Fruit fly (Drosophila melanogaster) whole organism, embryonic: ENCODE results near the gene CG5790.
A peak's percentile ranks its signal among the peaks of the same experiment; 100 is the strongest.

ENCODE experiments used
- Abd-B ChIP-seq: fragments of 200-800 bp; sonication (Bioruptor generic); optimal IDR thresholded peaks from 2 replicates; lab custom pipeline; 2018; ENCODE audit warnings: missing biosample characterization, mild to moderate bottlenecking, missing genetic modification characterization, moderate library complexity
- Asciz ChIP-seq: fragments of 200-800 bp; sonication (Bioruptor generic); optimal IDR thresholded peaks from 2 replicates; lab custom pipeline; 2017; ENCODE audit warnings: missing biosample characterization, mild to moderate bottlenecking, missing genetic modification characterization, missing genetic modification reagents
- Bdp1 ChIP-seq: fragments of 200-800 bp; sonication (Bioruptor generic); optimal IDR thresholded peaks from 3 replicates; lab custom pipeline; 2016; ENCODE audit warnings: missing biosample characterization, missing genetic modification characterization
- Blimp-1 ChIP-seq: fragments of 200-800 bp; sonication (Bioruptor generic); optimal IDR thresholded peaks from 3 replicates; lab custom pipeline; 2018; ENCODE audit warnings: missing biosample characterization, missing genetic modification characterization, mild to moderate bottlenecking, moderate library complexity, missing genetic modification reagents
- CG10209 ChIP-seq: fragments of 200-800 bp; sonication (Bioruptor generic); optimal IDR thresholded peaks from 3 replicates; lab custom pipeline; 2017; ENCODE audit warnings: missing biosample characterization, mild to moderate bottlenecking, missing genetic modification characterization, missing genetic modification reagents
- CG1233 ChIP-seq: fragments of 200-800 bp; sonication (Bioruptor generic); optimal IDR thresholded peaks from 4 replicates; lab custom pipeline; 2018; ENCODE audit warnings: missing biosample characterization, mild to moderate bottlenecking, missing genetic modification characterization
- CG16779 ChIP-seq: fragments of 200-800 bp; sonication (Bioruptor generic); IDR thresholded peaks from 2 replicates; pipeline ENCODE4 v1.3.6; 2022; ENCODE audit warnings: missing biosample characterization, missing genetic modification characterization
- CG17328 ChIP-seq: fragments of 200-800 bp; sonication (Bioruptor generic); IDR thresholded peaks from 2 replicates; pipeline ENCODE4 v1.3.6; 2022; ENCODE audit warnings: missing biosample characterization, missing genetic modification characterization
- CG18599 ChIP-seq: fragments of 200-800 bp; sonication (Bioruptor generic); optimal IDR thresholded peaks from 3 replicates; lab custom pipeline; 2017; ENCODE audit warnings: missing biosample characterization, missing genetic modification characterization, mild to moderate bottlenecking, moderate library complexity, missing genetic modification reagents
- CG2129 ChIP-seq: fragments of 200-800 bp; sonication (Bioruptor generic); IDR thresholded peaks from 2 replicates; pipeline ENCODE4 v1.3.6; 2022; ENCODE audit warnings: missing biosample characterization, missing genetic modification characterization; ENCODE audit not compliant: partially characterized antibody
- CG3281 ChIP-seq: fragments of 200-800 bp; sonication (Bioruptor generic); optimal IDR thresholded peaks from 3 replicates; lab custom pipeline; 2017; ENCODE audit warnings: missing biosample characterization, mild to moderate bottlenecking, missing genetic modification characterization
- CG34224 ChIP-seq: fragments of 200-800 bp; sonication (Bioruptor generic); IDR thresholded peaks from 3 replicates; pipeline ENCODE4 v1.3.6; 2022; ENCODE audit warnings: missing biosample characterization, missing genetic modification characterization; ENCODE audit not compliant: partially characterized antibody
- CG34422 ChIP-seq: fragments of 200-800 bp; sonication (Bioruptor generic); IDR thresholded peaks from 3 replicates; pipeline ENCODE4 v1.3.6; 2022; ENCODE audit warnings: missing biosample characterization, missing genetic modification characterization
- CG4360 ChIP-seq: fragments of 200-800 bp; sonication (Bioruptor generic); IDR thresholded peaks from 2 replicates; pipeline ENCODE4 v1.3.6; 2022; ENCODE audit warnings: missing biosample characterization, missing genetic modification characterization
- CG4730 ChIP-seq: fragments of 200-800 bp; sonication (Bioruptor generic); IDR thresholded peaks from 2 replicates; pipeline ENCODE4 v1.3.6; 2022; ENCODE audit warnings: missing biosample characterization, missing genetic modification characterization
- CG6654 ChIP-seq: fragments of 200-800 bp; sonication (Bioruptor generic); optimal IDR thresholded peaks from 2 replicates; lab custom pipeline; 2017; ENCODE audit warnings: missing biosample characterization, mild to moderate bottlenecking, missing genetic modification characterization
- CG6765 ChIP-seq: fragments of 200-800 bp; sonication (Bioruptor generic); optimal IDR thresholded peaks from 3 replicates; lab custom pipeline; 2017; ENCODE audit warnings: missing biosample characterization, mild to moderate bottlenecking, missing genetic modification characterization
- CG8388 ChIP-seq: fragments of 200-800 bp; sonication (Bioruptor generic); optimal IDR thresholded peaks from 2 replicates; lab custom pipeline; 2019; ENCODE audit warnings: missing biosample characterization, mild to moderate bottlenecking, missing genetic modification characterization, moderate library complexity
- CG9932 ChIP-seq: fragments of 200-800 bp; sonication (Bioruptor generic); IDR thresholded peaks from 2 replicates; pipeline ENCODE4 v1.3.6; 2022; ENCODE audit warnings: missing biosample characterization, missing genetic modification characterization
- D19B ChIP-seq: fragments of 200-800 bp; sonication (Bioruptor generic); optimal IDR thresholded peaks from 2 replicates; lab custom pipeline; 2017; ENCODE audit warnings: missing biosample characterization, mild to moderate bottlenecking, missing genetic modification characterization
- Dbx ChIP-seq: fragments of 200-800 bp; sonication (Bioruptor generic); IDR thresholded peaks from 3 replicates; pipeline ENCODE4 v1.3.6; 2022; ENCODE audit warnings: missing biosample characterization, missing genetic modification characterization
- Deaf1 ChIP-seq: fragments of 200-800 bp; optimal IDR thresholded peaks from 3 replicates; lab custom pipeline; 2019; ENCODE audit warnings: missing biosample characterization, mild to moderate bottlenecking, missing genetic modification characterization, moderate library complexity
- Dfd ChIP-seq, 2 experiments: fragments of >200 bp; optimal IDR thresholded peaks; 2 replicates each; lab custom pipeline; 2017; ENCODE audit warnings: missing biosample characterization in 2 of 2, missing genetic modification characterization in 2 of 2
- E2f2 ChIP-seq: fragments of 200-800 bp; sonication (Bioruptor generic); IDR thresholded peaks from 2 replicates; pipeline ENCODE4 v1.3.6; 2022; ENCODE audit warnings: missing biosample characterization, missing genetic modification characterization
- H15 ChIP-seq: fragments of 200-800 bp; sonication (Bioruptor generic); IDR thresholded peaks from 3 replicates; pipeline ENCODE4 v1.3.6; 2022; ENCODE audit warnings: missing biosample characterization, missing genetic modification characterization
- HmgZ ChIP-seq: fragments of 200-800 bp; sonication (Bioruptor generic); optimal IDR thresholded peaks from 2 replicates; lab custom pipeline; 2018; ENCODE audit warnings: missing biosample characterization, mild to moderate bottlenecking, missing genetic modification characterization
- Hmr ChIP-seq: fragments of 200-800 bp; sonication (Bioruptor generic); optimal IDR thresholded peaks from 3 replicates; lab custom pipeline; 2017; ENCODE audit warnings: mild to moderate bottlenecking, missing biosample characterization, missing genetic modification reagents, missing genetic modification characterization
- Nf-YA ChIP-seq: fragments of 200-800 bp; sonication (Bioruptor generic); IDR thresholded peaks from 2 replicates; pipeline ENCODE4 v1.3.6; 2022; ENCODE audit warnings: missing biosample characterization, missing genetic modification characterization
- Sox100B ChIP-seq: fragments of 200-800 bp; sonication (Bioruptor generic); optimal IDR thresholded peaks from 3 replicates; lab custom pipeline; 2018; ENCODE audit warnings: missing biosample characterization, mild to moderate bottlenecking, missing genetic modification characterization
- Sox102F ChIP-seq: fragments of 200-800 bp; sonication (Bioruptor generic); optimal IDR thresholded peaks from 2 replicates; lab custom pipeline; 2018; ENCODE audit warnings: missing biosample characterization, mild to moderate bottlenecking, missing genetic modification characterization, moderate library complexity
- bab2 ChIP-seq: fragments of 200-800 bp; sonication (Bioruptor generic); optimal IDR thresholded peaks from 2 replicates; lab custom pipeline; 2016; ENCODE audit warnings: missing biosample characterization, missing genetic modification characterization
- bbx ChIP-seq: fragments of 200-800 bp; sonication (Bioruptor generic); IDR thresholded peaks from 2 replicates; pipeline ENCODE4 v1.3.6; 2022; ENCODE audit warnings: missing biosample characterization, missing genetic modification characterization; ENCODE audit not compliant: partially characterized antibody
- croc ChIP-seq: fragments of 200-800 bp; sonication (Bioruptor generic); conservative IDR thresholded peaks from 3 replicates; pipeline ENCODE4 v1.3.6; 2022; ENCODE audit warnings: missing biosample characterization, missing genetic modification characterization
- emc ChIP-seq: fragments of 200-800 bp; sonication (Bioruptor generic); optimal IDR thresholded peaks from 2 replicates; lab custom pipeline; 2016; ENCODE audit warnings: missing biosample characterization, missing genetic modification characterization
- ems ChIP-seq: fragments of 200-800 bp; sonication (Bioruptor generic); optimal IDR thresholded peaks from 3 replicates; lab custom pipeline; 2016; ENCODE audit warnings: missing biosample characterization, missing genetic modification characterization
- ewg ChIP-seq: fragments of 200-800 bp; sonication (Bioruptor generic); optimal IDR thresholded peaks from 3 replicates; lab custom pipeline; 2017; ENCODE audit warnings: mild to moderate bottlenecking, missing biosample characterization, missing genetic modification reagents, missing genetic modification characterization
- gcm2 ChIP-seq: fragments of 200-800 bp; sonication (Bioruptor generic); optimal IDR thresholded peaks from 2 replicates; lab custom pipeline; 2016; ENCODE audit warnings: missing biosample characterization, missing genetic modification characterization
- gfzf ChIP-seq: fragments of 200-800 bp; sonication (Bioruptor generic); optimal IDR thresholded peaks from 2 replicates; lab custom pipeline; 2016; ENCODE audit warnings: missing biosample characterization, mild to moderate bottlenecking, missing genetic modification characterization, moderate library complexity
- grn ChIP-seq: fragments of 200-800 bp; sonication (Bioruptor generic); optimal IDR thresholded peaks from 3 replicates; lab custom pipeline; 2017; ENCODE audit warnings: missing biosample characterization, missing genetic modification characterization
- nerfin-2 ChIP-seq: fragments of 200-800 bp; sonication (Bioruptor generic); IDR thresholded peaks from 2 replicates; pipeline ENCODE4 v1.3.6; 2022; ENCODE audit warnings: missing biosample characterization, missing genetic modification characterization; ENCODE audit not compliant: partially characterized antibody
- pho ChIP-seq: fragments of 200-800 bp; sonication (Bioruptor generic); optimal IDR thresholded peaks from 2 replicates; lab custom pipeline; 2016; ENCODE audit warnings: missing biosample characterization, missing genetic modification characterization
- ranshi ChIP-seq: fragments of 200-800 bp; sonication (Bioruptor generic); IDR thresholded peaks from 2 replicates; pipeline ENCODE4 v1.3.6; 2022; ENCODE audit warnings: missing biosample characterization, missing genetic modification characterization
- row ChIP-seq: fragments of 200-800 bp; sonication (Bioruptor generic); IDR thresholded peaks from 3 replicates; pipeline ENCODE4 v1.3.6; 2022; ENCODE audit warnings: missing biosample characterization, missing genetic modification characterization
- sima ChIP-seq: fragments of 200-800 bp; sonication (Bioruptor generic); optimal IDR thresholded peaks from 2 replicates; lab custom pipeline; 2016; ENCODE audit warnings: missing biosample characterization, missing genetic modification characterization
- sob ChIP-seq: fragments of 200-800 bp; sonication (Bioruptor generic); IDR thresholded peaks from 2 replicates; pipeline ENCODE4 v1.3.6; 2022; ENCODE audit warnings: missing biosample characterization, missing genetic modification characterization
- tll ChIP-seq, 2 experiments: fragments of 200-800 bp in 1 of 2; fragments of >200 bp in 1 of 2; sonication (Bioruptor generic) in 1 of 2; optimal IDR thresholded peaks; 2 replicates each; lab custom pipeline; 2017 to 2019; ENCODE audit warnings: missing biosample characterization in 2 of 2, missing genetic modification characterization in 2 of 2, mild to moderate bottlenecking in 1 of 2, moderate library complexity in 1 of 2
- toy ChIP-seq: fragments of 200-800 bp; sonication (Bioruptor generic); IDR thresholded peaks from 2 replicates; pipeline ENCODE4 v1.3.6; 2022; ENCODE audit warnings: missing biosample characterization, missing genetic modification characterization
- vnd ChIP-seq: fragments of 200-800 bp; sonication (Bioruptor generic); IDR thresholded peaks from 3 replicates; pipeline ENCODE4 v1.3.6; 2022; ENCODE audit warnings: missing biosample characterization, missing genetic modification characterization; ENCODE audit not compliant: partially characterized antibody
- vvl ChIP-seq: fragments of 200-800 bp; sonication (Bioruptor generic); IDR thresholded peaks from 2 replicates; pipeline ENCODE4 v1.3.6; 2022; ENCODE audit warnings: missing biosample characterization, missing genetic modification characterization
- wek ChIP-seq: fragments of 200-800 bp; sonication (Bioruptor generic); optimal IDR thresholded peaks from 3 replicates; lab custom pipeline; 2018; ENCODE audit warnings: missing biosample characterization, mild to moderate bottlenecking, missing genetic modification characterization, moderate library complexity

Gene CG5790

DNA sequence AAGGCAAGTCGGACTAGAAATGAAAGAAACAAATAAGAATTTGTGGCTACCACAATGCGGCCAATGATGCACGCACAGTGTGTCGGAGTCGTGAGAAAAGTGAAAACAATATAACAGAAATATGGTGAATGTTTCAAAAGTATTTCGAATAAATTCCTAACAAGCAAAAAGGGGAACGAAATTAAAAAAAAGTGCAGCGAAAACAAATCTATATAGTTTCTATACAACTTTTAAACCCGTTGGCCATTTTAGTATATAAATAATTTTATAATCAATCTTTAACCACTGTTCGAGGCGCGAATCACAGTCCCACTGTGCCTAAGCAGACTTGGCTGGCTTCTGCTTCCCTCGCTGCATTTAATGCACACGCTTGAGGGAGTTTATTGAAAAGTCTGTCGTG is 50.6 kb downstream of the CG5790 start (continued):
- TF ChIP-seq Sox100B (GFP tag; lab: Kevin White, UChicago) (peak; percentile 34), grn (GFP tag; lab: Kevin White, UChicago) (no peak), CG2129 (GFP tag; lab: Robert Waterston, UW) (no peak), CG1233 (no peak), pho (GFP tag; lab: Kevin White, UChicago) (no peak), CG10209 (GFP tag; lab: Kevin White, UChicago) (peak; percentile 5), emc (no peak), gcm2 (no peak), Dbx (GFP tag; lab: Robert Waterston, UW) (no peak), vvl (GFP tag; lab: Robert Waterston, UW) (0 out of 2 replicates have a peak, but pooled peaks have one; percentile 29), sob (no peak), tll (GFP tag; optimal IDR thresholded peaks at IDR 0.05; lab: Kevin White, UChicago) (no peak), nerfin-2 (no peak), Bdp1 (no peak), CG8388 (GFP tag; lab: Kevin White, UChicago) (peak; percentile 46), CG18599 (no peak), Dfd (GFP tag; optimal IDR thresholded peaks at IDR 0.05; lab: Kevin White, UChicago) (no peak), Deaf1 (tag; lab: Kevin White, UChicago) (no peak), D19B (no peak), Nf-YA (no peak), gfzf (GFP tag; lab: Kevin White, UChicago) (no peak), CG6765 (GFP tag; lab: Kevin White, UChicago) (no peak), sima (GFP tag; lab: Kevin White, UChicago) (no peak), ranshi (GFP tag; lab: Robert Waterston, UW) (peak; percentile 36; the same call in 1 of the 2 replicates), H15 (GFP tag; lab: Robert Waterston, UW) (no peak), CG16779 (no peak), HmgZ (tag; lab: Kevin White, UChicago) (no peak), ems (no peak), CG6654 (peak; percentile 12), E2f2 (GFP tag; lab: Robert Waterston, UW) (no peak), wek (no peak), Asciz (GFP tag; lab: Kevin White, UChicago) (peak; percentile 43), CG34224 (GFP tag; lab: Robert Waterston, UW) (no peak), vnd (GFP tag; lab: Robert Waterston, UW) (no peak), CG3281 (GFP tag; lab: Kevin White, UChicago) (peak; percentile 16), ewg (GFP tag; lab: Kevin White, UChicago) (peak; percentile 40), CG4730 (no peak), CG34422 (GFP tag; lab: Robert Waterston, UW) (no peak), CG17328 (GFP tag; lab: Robert Waterston, UW) (peak; percentile 42; the same call in 1 of the 2 replicates), Sox102F (peak; percentile 59), bbx (GFP tag; lab: Robert Waterston, UW) (no peak), CG4360 (GFP tag; lab: Robert Waterston, UW) (no peak), Hmr (GFP tag; lab: Kevin White, UChicago) (peak; percentile 1), croc (GFP tag; lab: Robert Waterston, UW) (peak; percentile 30; the same call in 1 of the 3 replicates), bab2 (GFP tag; lab: Kevin White, UChicago) (no peak), Abd-B (GFP tag; lab: Kevin White, UChicago) (no peak), toy (GFP tag; lab: Robert Waterston, UW) (no peak), CG9932 (GFP tag; lab: Robert Waterston, UW) (no peak), row (GFP tag; lab: Robert Waterston, UW) (peak; percentile 59; the same call in 2 of the 3 replicates), Blimp-1 (GFP tag; lab: Kevin White, UChicago) (peak; percentile 67)
